Worm (Caenorhabditis elegans) whole organism, mixed stage, embryonic: ENCODE data around the gene srbc-51.
"Not testable (repeated sequence)": the region's sequence is repeated elsewhere in the genome, so short reads cannot be mapped to it uniquely, and the experiment has no call there.

Experiments
- bed-3 ChIP-seq: fragments of 200-800 bp; sonication (Bioruptor generic); optimal IDR thresholded peaks from 3 replicates; lab custom pipeline; 2018; ENCODE audit warnings: mild to moderate bottlenecking, missing genetic modification characterization, moderate library complexity, missing compliant biosample characterization
- blmp-1 ChIP-seq: fragments of 150-350 bp; optimal IDR thresholded peaks from 2 replicates; lab custom pipeline; 2014; ENCODE audit warnings: missing biosample characterization, missing genetic modification characterization
- ceh-39 ChIP-seq: fragments of 150-350 bp; optimal IDR thresholded peaks from 2 replicates; lab custom pipeline; 2014; ENCODE audit warnings: missing biosample characterization, missing genetic modification characterization
- ceh-83 ChIP-seq: fragments of 200-800 bp; sonication (Bioruptor generic); optimal IDR thresholded peaks from 2 replicates; lab custom pipeline; 2018; ENCODE audit warnings: mild to moderate bottlenecking, missing genetic modification characterization, missing compliant biosample characterization
- ces-1 ChIP-seq: fragments of 150-350 bp; optimal IDR thresholded peaks from 2 replicates; lab custom pipeline; 2014; ENCODE audit warnings: missing biosample characterization, missing genetic modification reagents, missing genetic modification characterization
- cnd-1 ChIP-seq: fragments of 200-800 bp; sonication (Bioruptor generic); optimal IDR thresholded peaks from 2 replicates; lab custom pipeline; 2018; ENCODE audit warnings: mild to moderate bottlenecking, missing genetic modification characterization, missing compliant biosample characterization
- drap-1 ChIP-seq: fragments of 200-800 bp; sonication (Bioruptor generic); optimal IDR thresholded peaks from 3 replicates; lab custom pipeline; 2018; ENCODE audit warnings: mild to moderate bottlenecking, missing genetic modification characterization, missing compliant biosample characterization
- elt-1 ChIP-seq: sonication (generic microtip); optimal IDR thresholded peaks from 2 replicates; lab custom pipeline; 2017; ENCODE audit warnings: missing genetic modification characterization, mild to moderate bottlenecking, missing compliant biosample characterization, antibody characterized with exemption, moderate library complexity, borderline replicate concordance; ENCODE audit not compliant: insufficient read depth
- flh-1 ChIP-seq: fragments of 200-800 bp; sonication (Bioruptor generic); optimal IDR thresholded peaks from 2 replicates; lab custom pipeline; 2018; ENCODE audit warnings: mild to moderate bottlenecking, missing genetic modification characterization, moderate library complexity, missing compliant biosample characterization
- ham-2 ChIP-seq: fragments of 200-800 bp; sonication (Bioruptor generic); optimal IDR thresholded peaks from 2 replicates; lab custom pipeline; 2018; ENCODE audit warnings: mild to moderate bottlenecking, missing genetic modification characterization, missing compliant biosample characterization
- hlh-1 ChIP-seq: fragments of 150-350 bp; optimal IDR thresholded peaks from 2 replicates; lab custom pipeline; 2014; ENCODE audit warnings: missing biosample characterization, missing genetic modification reagents, missing genetic modification characterization
- lin-13 ChIP-seq: fragments of 150-350 bp; optimal IDR thresholded peaks from 2 replicates; lab custom pipeline; 2014; ENCODE audit warnings: missing biosample characterization, missing genetic modification characterization
- lin-32 ChIP-seq: fragments of 200-800 bp; sonication (Bioruptor generic); optimal IDR thresholded peaks from 2 replicates; lab custom pipeline; 2018; ENCODE audit warnings: mild to moderate bottlenecking, missing genetic modification characterization, missing compliant biosample characterization
- lsy-2 ChIP-seq: fragments of 150-350 bp; optimal IDR thresholded peaks from 2 replicates; lab custom pipeline; 2014; ENCODE audit warnings: missing biosample characterization, missing genetic modification characterization
- mab-5 ChIP-seq: fragments of 150-350 bp; optimal IDR thresholded peaks from 2 replicates; lab custom pipeline; 2014; ENCODE audit warnings: missing biosample characterization, missing genetic modification characterization
- mls-2 ChIP-seq: sonication (generic microtip); optimal IDR thresholded peaks from 2 replicates; lab custom pipeline; 2016; ENCODE audit warnings: mild to moderate bottlenecking, missing genetic modification characterization, moderate library complexity, missing compliant biosample characterization
- nhr-12 ChIP-seq: fragments of 150-350 bp; optimal IDR thresholded peaks from 2 replicates; lab custom pipeline; 2014; ENCODE audit warnings: missing biosample characterization, missing genetic modification characterization
- nhr-2 ChIP-seq: fragments of 150-350 bp; optimal IDR thresholded peaks from 2 replicates; lab custom pipeline; 2014; ENCODE audit warnings: missing biosample characterization, missing genetic modification characterization
- nhr-237 ChIP-seq: fragments of 150-350 bp; optimal IDR thresholded peaks from 2 replicates; lab custom pipeline; 2014; ENCODE audit warnings: missing biosample characterization, missing genetic modification characterization
- nhr-28 ChIP-seq: fragments of 150-350 bp; optimal IDR thresholded peaks from 2 replicates; lab custom pipeline; 2014; ENCODE audit warnings: missing biosample characterization, missing genetic modification characterization
- nhr-76 ChIP-seq: sonication (generic microtip); optimal IDR thresholded peaks from 2 replicates; lab custom pipeline; 2017; ENCODE audit warnings: missing biosample characterization, missing genetic modification characterization
- pha-4 ChIP-seq: fragments of 150-350 bp; optimal IDR thresholded peaks from 2 replicates; lab custom pipeline; 2018; ENCODE audit warnings: missing biosample characterization, missing genetic modification reagents, missing genetic modification characterization
- sem-2 ChIP-seq: fragments of 200-800 bp; sonication (Bioruptor generic); optimal IDR thresholded peaks from 2 replicates; lab custom pipeline; 2018; ENCODE audit warnings: mild to moderate bottlenecking, missing genetic modification characterization, missing compliant biosample characterization
- snpc-4 ChIP-seq: fragments of 150-350 bp; optimal IDR thresholded peaks from 2 replicates; lab custom pipeline; 2014; ENCODE audit warnings: missing biosample characterization, missing genetic modification characterization
- tbx-8 ChIP-seq: fragments of 200-800 bp; sonication (Bioruptor generic); optimal IDR thresholded peaks from 2 replicates; lab custom pipeline; 2018; ENCODE audit warnings: mild to moderate bottlenecking, missing genetic modification characterization, moderate library complexity, missing compliant biosample characterization
- unc-120 ChIP-seq: sonication (generic microtip); optimal IDR thresholded peaks from 2 replicates; lab custom pipeline; 2017; ENCODE audit warnings: missing genetic modification characterization, missing compliant biosample characterization; ENCODE audit not compliant: poor library complexity, severe bottlenecking
- unc-39 ChIP-seq: fragments of 150-350 bp; optimal IDR thresholded peaks from 2 replicates; lab custom pipeline; 2014; ENCODE audit warnings: missing biosample characterization, missing genetic modification characterization
- unc-62 ChIP-seq: fragments of 150-350 bp; optimal IDR thresholded peaks from 2 replicates; lab custom pipeline; 2014; ENCODE audit warnings: missing biosample characterization, missing genetic modification reagents, missing genetic modification characterization
- zip-8 ChIP-seq: fragments of 150-350 bp; optimal IDR thresholded peaks from 2 replicates; lab custom pipeline; 2014; ENCODE audit warnings: missing biosample characterization, missing genetic modification characterization

The srbc-51 gene

DNA sequence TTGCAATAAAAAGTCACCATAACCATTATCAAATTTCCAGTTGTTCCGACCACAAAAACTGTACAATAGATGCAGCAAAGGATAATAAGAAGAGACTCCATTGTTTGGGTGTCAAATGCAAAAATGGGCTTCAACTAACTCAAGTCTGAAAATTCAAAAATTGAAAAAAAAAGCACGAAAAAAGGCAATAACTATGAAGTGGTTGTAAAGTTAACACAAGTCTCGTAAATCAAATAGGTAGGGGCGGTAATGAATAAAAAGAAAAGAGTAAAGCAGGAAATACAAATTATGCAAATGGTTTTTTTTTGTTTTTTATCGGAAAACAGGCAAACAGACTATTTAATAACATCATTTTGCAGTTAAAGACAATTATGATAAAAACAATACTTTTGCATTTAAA lies 18.8 kb upstream of the srbc-51 start, which contains the start of gene srsx-38:
TSS of gene srsx-38 (minus strand) at position 101 of the 400 bp plus-strand sequence.
- not testable (repeated sequence) for TF ChIP-seq hlh-1 (tag; lab: Kevin White, UChicago); sem-2 (GFP tag; lab: Kevin White, UChicago); nhr-76

DNA sequence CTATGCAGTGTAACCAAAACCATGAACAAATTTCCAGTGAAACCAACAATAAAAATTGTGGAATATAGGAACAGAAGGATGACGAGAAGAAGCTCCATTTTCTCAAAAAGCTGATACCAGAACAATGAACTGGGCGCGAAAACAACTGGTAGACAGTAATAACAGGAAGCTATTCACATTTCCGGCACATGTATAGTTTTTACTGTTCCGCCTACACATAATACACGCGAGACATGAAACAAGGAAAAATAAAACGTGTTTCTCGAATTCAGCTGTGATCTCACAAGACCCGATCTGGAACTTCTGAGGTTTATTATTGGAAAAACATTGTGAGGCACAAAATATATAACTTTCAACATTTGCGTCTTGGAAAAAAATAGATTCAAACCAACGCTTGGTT lies 16.7 kb upstream of the srbc-51 start, which contains the start of gene srsx-36:
TSS of gene srsx-36 (minus strand) at position 101 of the 400 bp plus-strand sequence.
- TF ChIP-seq mls-2 (tag; lab: Kevin White, UChicago): no peak
- TF ChIP-seq, all 35 proteins: peak for 0

DNA sequence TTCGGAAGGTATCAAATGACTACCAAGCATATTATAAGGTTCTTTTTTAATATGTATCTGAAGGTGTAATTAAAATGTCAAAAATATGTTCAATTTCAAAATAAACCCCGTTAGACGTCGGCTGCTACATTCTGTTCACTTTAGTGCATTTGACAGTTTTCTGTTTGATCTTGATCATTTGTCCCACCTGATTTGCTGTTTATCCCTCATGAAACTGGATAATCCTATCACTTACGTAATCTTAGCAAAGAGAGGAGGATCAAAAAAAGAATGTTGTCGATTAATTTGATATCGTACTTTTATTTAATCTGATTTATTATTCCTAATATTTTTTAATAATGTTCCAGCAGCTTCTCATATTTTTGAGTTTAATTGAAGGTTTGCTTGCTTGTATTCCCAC lies 15.8 kb upstream of the srbc-51 start, which contains the start of gene F54B8.1:
TSS of gene F54B8.1 (plus strand) at position 301 of the 400 bp plus-strand sequence.
- TF ChIP-seq lin-13 (no peak), sem-2 (GFP tag; lab: Kevin White, UChicago) (no peak), mls-2 (tag; lab: Kevin White, UChicago) (no peak), nhr-2 (no peak), ces-1 (no peak), ceh-39 (tag; lab: Kevin White, UChicago) (no peak)

DNA sequence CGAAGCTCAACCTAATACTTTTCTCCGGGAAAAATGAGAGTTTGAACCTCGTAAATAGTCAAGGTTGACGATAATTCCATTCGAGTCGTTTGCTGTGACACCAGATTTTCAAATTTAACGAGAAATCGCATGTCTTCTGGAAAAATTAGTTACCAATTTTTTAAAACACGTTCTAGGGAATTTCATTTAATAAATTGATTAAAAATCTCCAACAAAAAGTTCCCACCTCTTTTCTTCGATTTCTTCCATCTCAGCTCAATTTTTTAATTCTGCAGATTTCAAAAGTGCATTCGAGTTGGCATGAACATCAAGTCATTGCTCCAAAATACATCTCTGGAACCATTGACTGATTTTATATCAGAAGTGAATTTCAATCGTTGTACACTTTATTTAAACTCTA lies 14.2 kb upstream of the srbc-51 start, which contains the start of gene nhr-282:
TSS of gene nhr-282 (plus strand) at position 301 of the 400 bp plus-strand sequence.
- TF ChIP-seq ham-2 (GFP tag; lab: Kevin White, UChicago); hlh-1 (tag; lab: Kevin White, UChicago); nhr-237 (tag; lab: Kevin White, UChicago): not testable (repeated sequence)

DNA sequence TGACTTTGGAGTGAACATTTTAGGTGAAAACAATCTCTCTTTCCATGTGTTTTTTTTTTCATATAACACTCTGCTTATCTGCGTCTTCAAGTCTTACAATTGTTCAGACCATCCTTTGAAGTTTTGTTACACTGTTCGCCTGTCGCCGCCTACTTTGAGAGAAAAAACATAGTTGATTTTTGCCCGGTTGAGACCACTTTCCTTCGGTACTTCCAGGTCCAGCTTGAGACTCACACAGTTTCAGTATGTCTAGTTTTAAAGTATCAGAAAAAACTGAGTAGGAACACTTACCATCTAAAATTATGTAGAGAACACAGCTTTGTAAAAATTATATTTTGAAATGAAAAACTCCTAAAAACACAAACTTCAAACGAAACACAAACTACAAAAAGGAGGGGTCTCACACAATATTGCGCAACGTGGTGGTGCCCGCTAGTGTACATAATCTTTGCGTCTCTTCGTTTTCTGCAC lies 10.2 kb upstream of the srbc-51 start, which contains the start of the genes fbxa-69 and F54B8.4:
TSS of gene fbxa-69 (minus strand) at position 10 of the 471 bp plus-strand sequence.
TSS of gene F54B8.4 (plus strand) at position 421 of the 471 bp plus-strand sequence.
- peak; percentile 19 for TF ChIP-seq zip-8 (tag; lab: Kevin White, UChicago)
- no peak for TF ChIP-seq nhr-237 (tag; lab: Kevin White, UChicago)

DNA sequence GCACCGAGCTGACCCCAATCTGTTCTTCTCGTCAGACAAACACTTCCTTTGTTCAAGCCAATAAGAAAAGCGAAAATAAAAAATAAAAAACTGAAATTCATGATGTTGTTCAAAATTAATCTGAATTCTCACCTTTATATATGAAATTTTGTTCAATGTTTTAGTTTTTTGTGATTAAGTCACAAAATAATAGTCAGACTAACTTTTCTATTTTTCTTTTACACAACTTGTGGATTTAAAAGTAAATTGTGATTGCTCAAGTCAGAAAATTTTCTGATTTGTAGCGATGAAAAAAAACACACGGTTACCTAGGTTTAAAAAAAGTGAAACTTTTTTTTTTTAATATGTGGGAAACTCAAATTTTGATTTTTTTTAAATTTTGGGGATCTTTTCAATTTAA lies 8.5 kb upstream of the srbc-51 start, which contains the start of gene abf-3:
TSS of gene abf-3 (minus strand) at position 101 of the 400 bp plus-strand sequence.
- no peak for TF ChIP-seq flh-1
- no peak for TF ChIP-seq tbx-8 (GFP tag; lab: Kevin White, UChicago)
- no peak for TF ChIP-seq lin-32 (GFP tag; lab: Kevin White, UChicago)
- no peak for TF ChIP-seq mls-2 (tag; lab: Kevin White, UChicago)
- TF ChIP-seq hlh-1 (tag; lab: Kevin White, UChicago): no peak
- no peak for TF ChIP-seq cnd-1 (tag; lab: Kevin White, UChicago)
- TF ChIP-seq nhr-2: no peak
- no peak for TF ChIP-seq sem-2 (GFP tag; lab: Kevin White, UChicago)
- no peak for TF ChIP-seq zip-8 (tag; lab: Kevin White, UChicago)
- no peak for TF ChIP-seq lsy-2
- no peak for TF ChIP-seq nhr-237 (tag; lab: Kevin White, UChicago)
- TF ChIP-seq unc-62 (GFP tag; lab: Kevin White, UChicago): no peak
- no peak for TF ChIP-seq ces-1
- TF ChIP-seq ceh-39 (tag; lab: Kevin White, UChicago): no peak
- TF ChIP-seq ham-2 (GFP tag; lab: Kevin White, UChicago): no peak
- no peak for TF ChIP-seq mab-5 (tag; lab: Kevin White, UChicago)
- TF ChIP-seq nhr-12: no peak
- no peak for TF ChIP-seq elt-1 (tag; lab: Kevin White, UChicago)

DNA sequence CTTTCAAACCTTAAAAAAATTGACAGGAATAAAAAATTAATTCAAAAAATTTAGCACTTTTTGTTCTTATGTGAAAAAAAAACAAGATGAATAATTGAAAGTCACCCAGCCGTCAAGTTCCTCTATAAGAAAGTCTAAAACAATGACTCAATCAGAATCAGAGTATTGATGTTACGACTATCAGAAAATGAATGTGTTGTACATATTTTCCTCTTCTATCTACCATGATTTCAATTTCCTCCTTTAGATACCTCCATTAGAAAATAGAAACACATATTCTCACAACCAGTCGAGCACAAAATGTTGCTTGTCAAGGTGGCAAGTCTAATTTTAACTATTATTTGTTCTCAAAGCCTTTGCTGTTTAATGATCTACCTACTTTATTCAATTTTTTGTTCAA lies 6.2 kb upstream of the srbc-51 start, which contains the start of gene srbc-48:
TSS of gene srbc-48 (plus strand) at position 301 of the 400 bp plus-strand sequence.
- TF ChIP-seq nhr-237 (tag; lab: Kevin White, UChicago): no peak
- TF ChIP-seq zip-8 (tag; lab: Kevin White, UChicago): no peak
- TF ChIP-seq mls-2 (tag; lab: Kevin White, UChicago): no peak
- TF ChIP-seq drap-1 (GFP tag; lab: Kevin White, UChicago): no peak
- no peak for TF ChIP-seq ceh-83 (GFP tag; lab: Kevin White, UChicago)
- no peak for TF ChIP-seq bed-3
- no peak for TF ChIP-seq lin-13
- TF ChIP-seq blmp-1 (tag; lab: Kevin White, UChicago): no peak
- no peak for TF ChIP-seq ces-1
- no peak for TF ChIP-seq nhr-2
- TF ChIP-seq pha-4: no peak
- TF ChIP-seq snpc-4: no peak
- no peak for TF ChIP-seq unc-39 (tag; lab: Kevin White, UChicago)
- TF ChIP-seq elt-1 (tag; lab: Kevin White, UChicago): no peak
- no peak for TF ChIP-seq cnd-1 (tag; lab: Kevin White, UChicago)
- no peak for TF ChIP-seq nhr-28 (tag; lab: Kevin White, UChicago)
- no peak for TF ChIP-seq unc-120 (tag; lab: Kevin White, UChicago)
- TF ChIP-seq lsy-2: no peak
